Worm (Caenorhabditis elegans) whole organism, mixed stage, embryonic: ENCODE data around the gene hat-1.
"Not testable (repeated sequence)": the region's sequence is repeated elsewhere in the genome, so short reads cannot be mapped to it uniquely, and the experiment has no call there.

Experiments used
- M03D4.4 ChIP-seq: sonication (generic microtip); optimal IDR thresholded peaks from 2 replicates; lab custom pipeline; 2017; ENCODE audit warnings: mild to moderate bottlenecking, missing genetic modification characterization, missing compliant biosample characterization
- bed-3 ChIP-seq: fragments of 200-800 bp; sonication (Bioruptor generic); optimal IDR thresholded peaks from 3 replicates; lab custom pipeline; 2018; ENCODE audit warnings: mild to moderate bottlenecking, missing genetic modification characterization, moderate library complexity, missing compliant biosample characterization
- blmp-1 ChIP-seq: fragments of 150-350 bp; optimal IDR thresholded peaks from 2 replicates; lab custom pipeline; 2014; ENCODE audit warnings: missing biosample characterization, missing genetic modification characterization
- ceh-39 ChIP-seq: fragments of 150-350 bp; optimal IDR thresholded peaks from 2 replicates; lab custom pipeline; 2014; ENCODE audit warnings: missing biosample characterization, missing genetic modification characterization
- ceh-43 ChIP-seq: fragments of 200-800 bp; sonication (Bioruptor generic); optimal IDR thresholded peaks from 2 replicates; lab custom pipeline; 2018; ENCODE audit warnings: mild to moderate bottlenecking, missing genetic modification characterization, moderate library complexity, missing compliant biosample characterization
- ceh-83 ChIP-seq: fragments of 200-800 bp; sonication (Bioruptor generic); optimal IDR thresholded peaks from 2 replicates; lab custom pipeline; 2018; ENCODE audit warnings: mild to moderate bottlenecking, missing genetic modification characterization, missing compliant biosample characterization
- ces-1 ChIP-seq: fragments of 150-350 bp; optimal IDR thresholded peaks from 2 replicates; lab custom pipeline; 2014; ENCODE audit warnings: missing biosample characterization, missing genetic modification reagents, missing genetic modification characterization
- cnd-1 ChIP-seq: fragments of 200-800 bp; sonication (Bioruptor generic); optimal IDR thresholded peaks from 2 replicates; lab custom pipeline; 2018; ENCODE audit warnings: mild to moderate bottlenecking, missing genetic modification characterization, missing compliant biosample characterization
- drap-1 ChIP-seq: fragments of 200-800 bp; sonication (Bioruptor generic); optimal IDR thresholded peaks from 3 replicates; lab custom pipeline; 2018; ENCODE audit warnings: mild to moderate bottlenecking, missing genetic modification characterization, missing compliant biosample characterization
- elt-1 ChIP-seq: sonication (generic microtip); optimal IDR thresholded peaks from 2 replicates; lab custom pipeline; 2017; ENCODE audit warnings: missing genetic modification characterization, mild to moderate bottlenecking, missing compliant biosample characterization, antibody characterized with exemption, moderate library complexity, borderline replicate concordance; ENCODE audit not compliant: insufficient read depth
- elt-3 ChIP-seq: fragments of 150-350 bp; optimal IDR thresholded peaks from 2 replicates; lab custom pipeline; 2014; ENCODE audit warnings: missing biosample characterization, missing genetic modification characterization
- flh-1 ChIP-seq: fragments of 200-800 bp; sonication (Bioruptor generic); optimal IDR thresholded peaks from 2 replicates; lab custom pipeline; 2018; ENCODE audit warnings: mild to moderate bottlenecking, missing genetic modification characterization, moderate library complexity, missing compliant biosample characterization
- ham-2 ChIP-seq: fragments of 200-800 bp; sonication (Bioruptor generic); optimal IDR thresholded peaks from 2 replicates; lab custom pipeline; 2018; ENCODE audit warnings: mild to moderate bottlenecking, missing genetic modification characterization, missing compliant biosample characterization
- hlh-1 ChIP-seq: fragments of 150-350 bp; optimal IDR thresholded peaks from 2 replicates; lab custom pipeline; 2014; ENCODE audit warnings: missing biosample characterization, missing genetic modification reagents, missing genetic modification characterization
- lin-13 ChIP-seq: fragments of 150-350 bp; optimal IDR thresholded peaks from 2 replicates; lab custom pipeline; 2014; ENCODE audit warnings: missing biosample characterization, missing genetic modification characterization
- lin-32 ChIP-seq: fragments of 200-800 bp; sonication (Bioruptor generic); optimal IDR thresholded peaks from 2 replicates; lab custom pipeline; 2018; ENCODE audit warnings: mild to moderate bottlenecking, missing genetic modification characterization, missing compliant biosample characterization
- lsy-2 ChIP-seq: fragments of 150-350 bp; optimal IDR thresholded peaks from 2 replicates; lab custom pipeline; 2014; ENCODE audit warnings: missing biosample characterization, missing genetic modification characterization
- mab-5 ChIP-seq: fragments of 150-350 bp; optimal IDR thresholded peaks from 2 replicates; lab custom pipeline; 2014; ENCODE audit warnings: missing biosample characterization, missing genetic modification characterization
- mep-1 ChIP-seq: fragments of 150-350 bp; optimal IDR thresholded peaks from 2 replicates; lab custom pipeline; 2017; ENCODE audit warnings: missing biosample characterization, missing genetic modification reagents, missing genetic modification characterization, inconsistent platforms
- mls-2 ChIP-seq: sonication (generic microtip); optimal IDR thresholded peaks from 2 replicates; lab custom pipeline; 2016; ENCODE audit warnings: mild to moderate bottlenecking, missing genetic modification characterization, moderate library complexity, missing compliant biosample characterization
- nhr-12 ChIP-seq: fragments of 150-350 bp; optimal IDR thresholded peaks from 2 replicates; lab custom pipeline; 2014; ENCODE audit warnings: missing biosample characterization, missing genetic modification characterization
- nhr-2 ChIP-seq: fragments of 150-350 bp; optimal IDR thresholded peaks from 2 replicates; lab custom pipeline; 2014; ENCODE audit warnings: missing biosample characterization, missing genetic modification characterization
- nhr-237 ChIP-seq: fragments of 150-350 bp; optimal IDR thresholded peaks from 2 replicates; lab custom pipeline; 2014; ENCODE audit warnings: missing biosample characterization, missing genetic modification characterization
- nhr-28 ChIP-seq: fragments of 150-350 bp; optimal IDR thresholded peaks from 2 replicates; lab custom pipeline; 2014; ENCODE audit warnings: missing biosample characterization, missing genetic modification characterization
- nhr-76 ChIP-seq: sonication (generic microtip); optimal IDR thresholded peaks from 2 replicates; lab custom pipeline; 2017; ENCODE audit warnings: missing biosample characterization, missing genetic modification characterization
- pha-4 ChIP-seq: fragments of 150-350 bp; optimal IDR thresholded peaks from 2 replicates; lab custom pipeline; 2018; ENCODE audit warnings: missing biosample characterization, missing genetic modification reagents, missing genetic modification characterization
- sem-2 ChIP-seq: fragments of 200-800 bp; sonication (Bioruptor generic); optimal IDR thresholded peaks from 2 replicates; lab custom pipeline; 2018; ENCODE audit warnings: mild to moderate bottlenecking, missing genetic modification characterization, missing compliant biosample characterization
- snpc-4 ChIP-seq: fragments of 150-350 bp; optimal IDR thresholded peaks from 2 replicates; lab custom pipeline; 2014; ENCODE audit warnings: missing biosample characterization, missing genetic modification characterization
- sptf-1 ChIP-seq: sonication (generic microtip); optimal IDR thresholded peaks from 2 replicates; lab custom pipeline; 2017; ENCODE audit warnings: mild to moderate bottlenecking, missing genetic modification characterization, moderate library complexity, missing compliant biosample characterization
- tbx-8 ChIP-seq: fragments of 200-800 bp; sonication (Bioruptor generic); optimal IDR thresholded peaks from 2 replicates; lab custom pipeline; 2018; ENCODE audit warnings: mild to moderate bottlenecking, missing genetic modification characterization, moderate library complexity, missing compliant biosample characterization
- unc-120 ChIP-seq: sonication (generic microtip); optimal IDR thresholded peaks from 2 replicates; lab custom pipeline; 2017; ENCODE audit warnings: missing genetic modification characterization, missing compliant biosample characterization; ENCODE audit not compliant: poor library complexity, severe bottlenecking
- unc-39 ChIP-seq: fragments of 150-350 bp; optimal IDR thresholded peaks from 2 replicates; lab custom pipeline; 2014; ENCODE audit warnings: missing biosample characterization, missing genetic modification characterization
- unc-62 ChIP-seq: fragments of 150-350 bp; optimal IDR thresholded peaks from 2 replicates; lab custom pipeline; 2014; ENCODE audit warnings: missing biosample characterization, missing genetic modification reagents, missing genetic modification characterization
- zip-8 ChIP-seq: fragments of 150-350 bp; optimal IDR thresholded peaks from 2 replicates; lab custom pipeline; 2014; ENCODE audit warnings: missing biosample characterization, missing genetic modification characterization
- ztf-11 ChIP-seq: fragments of 150-350 bp; optimal IDR thresholded peaks from 2 replicates; lab custom pipeline; 2014; ENCODE audit warnings: missing biosample characterization, missing genetic modification characterization

hat-1 gene

ce11 chrIII:10442355-10443140, 35.5 kb upstream of the hat-1 start, which contains the start of the genes H04D03.2 and ecps-2:
Gene H04D03.2, minus strand, starts transcription at chrIII:10442405.
Gene ecps-2, plus strand, starts transcription at chrIII:10443090.
- TF ChIP-seq mab-5 (no peak), ceh-83 (GFP tag; lab: Kevin White, UChicago) (no peak), ceh-43 (no peak), bed-3 (GFP tag; lab: Kevin White, UChicago) (no peak), nhr-237 (tag; lab: Kevin White, UChicago) (no peak), ces-1 (GFP tag; lab: Kevin White, UChicago) (no peak), elt-1 (no peak), nhr-76 (tag; lab: Kevin White, UChicago) (no peak), lsy-2 (tag; lab: Kevin White, UChicago) (no peak), ham-2 (GFP tag; lab: Kevin White, UChicago) (no peak), lin-32 (GFP tag; lab: Kevin White, UChicago) (no peak), elt-3 (tag; lab: Kevin White, UChicago) (no peak), sptf-1 (tag; lab: Kevin White, UChicago) (no peak), unc-62 (GFP tag; lab: Kevin White, UChicago) (no peak), cnd-1 (tag; lab: Kevin White, UChicago) (no peak), unc-120 (tag; lab: Kevin White, UChicago) (no peak), pha-4 (tag; lab: Kevin White, UChicago) (no peak), flh-1 (GFP tag; lab: Kevin White, UChicago) (no peak), nhr-12 (tag; lab: Kevin White, UChicago) (no peak), unc-39 (tag; lab: Kevin White, UChicago) (no peak)

DNA sequence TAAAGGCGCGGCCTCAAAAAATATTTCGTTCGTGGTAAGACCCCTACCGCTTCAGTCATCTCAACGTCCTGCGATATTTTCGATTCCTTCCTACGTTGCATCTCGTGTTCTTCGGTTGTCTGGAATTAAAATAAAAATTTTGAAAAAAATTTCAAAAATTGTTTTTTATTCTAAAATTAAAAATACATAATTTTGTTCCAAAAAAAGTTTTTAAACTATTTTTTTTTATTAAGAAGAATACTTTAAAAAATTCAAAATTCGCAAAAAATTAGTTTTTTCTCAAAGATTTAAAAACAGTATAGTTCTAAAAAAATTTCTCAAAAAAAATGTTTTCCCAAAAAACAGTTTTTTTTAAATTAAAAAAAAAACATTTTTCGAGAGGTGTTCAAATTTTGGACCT, 31.7 kb upstream of the hat-1 start, which contains the start of gene H04D03.6:
Gene H04D03.6, minus strand, starts transcription at position 101 of the 400 bp plus-strand sequence.
- not testable (repeated sequence) for TF ChIP-seq zip-8; tbx-8; ceh-39 (tag; lab: Kevin White, UChicago)

DNA sequence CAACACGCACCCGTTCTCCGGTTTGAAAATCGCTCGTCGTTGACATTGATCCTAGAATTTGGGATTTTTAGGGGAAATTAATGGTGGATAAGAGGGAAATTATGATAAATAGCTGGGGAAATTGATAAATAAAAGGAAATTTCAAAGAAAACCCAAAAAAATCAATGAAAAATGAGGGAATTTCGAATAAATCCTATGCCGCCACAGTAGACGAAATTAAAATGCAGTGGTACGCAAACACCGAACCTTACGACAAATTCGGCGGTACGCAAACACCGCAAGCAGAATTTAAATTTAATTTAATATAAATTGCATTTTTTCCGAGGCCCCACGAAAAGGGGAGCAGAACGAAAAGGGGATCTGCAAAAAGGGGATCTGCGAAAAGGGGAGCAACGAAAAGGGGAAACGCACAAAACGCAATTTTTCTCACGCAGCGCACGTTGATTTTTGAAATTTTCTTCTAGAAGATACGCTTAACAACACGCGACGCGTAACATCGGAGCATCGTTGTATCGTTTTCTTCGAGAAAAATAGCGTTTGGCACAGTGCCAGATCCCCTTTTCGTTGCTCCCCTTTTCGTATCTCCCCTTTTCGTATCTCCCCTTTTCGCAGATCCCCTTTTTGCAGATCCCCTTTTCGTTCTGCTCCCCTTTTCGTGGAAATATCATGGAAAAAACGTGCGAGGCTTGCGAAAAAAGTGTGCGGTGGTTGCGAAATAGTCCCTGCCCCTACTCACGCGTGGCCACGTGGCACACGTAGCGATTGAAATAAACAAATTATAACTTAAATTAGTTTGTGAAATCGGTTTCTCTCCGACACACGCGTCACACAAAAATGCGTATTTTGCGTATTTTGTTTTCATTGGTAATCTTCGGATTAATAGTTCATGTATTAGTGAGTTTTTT, 29.1 kb upstream of the hat-1 start, which contains the start of the genes smrd-1 and enu-3.1:
Gene smrd-1, minus strand, starts transcription at position 51 of the 905 bp plus-strand sequence.
Gene enu-3.1, plus strand, starts transcription at position 339 of the 905 bp plus-strand sequence.
- peak; percentile 17 for TF ChIP-seq mep-1 (tag; lab: Kevin White, UChicago)
- TF ChIP-seq ces-1 (GFP tag; lab: Kevin White, UChicago) = peak; percentile 99
- peak; percentile 30 for TF ChIP-seq lsy-2 (tag; lab: Kevin White, UChicago)
- TF ChIP-seq sptf-1 (tag; lab: Kevin White, UChicago) = peak; percentile 42

DNA sequence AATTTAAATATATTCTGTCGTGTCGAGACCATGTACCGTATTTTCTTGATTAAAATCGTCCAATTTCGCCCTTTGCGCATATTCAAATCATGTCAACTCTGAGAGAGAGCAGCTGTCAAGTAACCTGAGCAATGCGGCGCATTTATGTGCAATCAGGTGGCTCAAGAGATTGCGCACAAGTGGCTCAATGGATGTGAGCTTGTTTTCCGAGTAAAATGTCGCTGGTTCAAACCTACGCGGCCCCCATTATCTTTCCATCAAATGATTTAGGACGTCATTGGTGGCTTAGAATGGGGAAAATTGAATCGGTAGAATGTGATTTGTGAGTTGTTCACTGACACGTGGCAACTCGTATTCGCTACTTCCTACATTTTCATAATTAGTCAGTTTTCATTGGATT, 25.1 kb upstream of the hat-1 start:
- TF ChIP-seq bed-3 (GFP tag; lab: Kevin White, UChicago) (peak; percentile 21), cnd-1 (tag; lab: Kevin White, UChicago) (peak; percentile 79), nhr-237 (tag; lab: Kevin White, UChicago) (no peak), zip-8 (no peak), tbx-8 (no peak), ces-1 (GFP tag; lab: Kevin White, UChicago) (peak; percentile 21), ceh-39 (tag; lab: Kevin White, UChicago) (no peak), sptf-1 (tag; lab: Kevin White, UChicago) (peak; percentile 72), ham-2 (GFP tag; lab: Kevin White, UChicago) (peak; percentile 2), nhr-28 (tag; lab: Kevin White, UChicago) (peak; percentile 14), ztf-11 (tag; lab: Kevin White, UChicago) (no peak), pha-4 (tag; lab: Kevin White, UChicago) (peak; percentile 4), elt-3 (tag; lab: Kevin White, UChicago) (no peak), unc-39 (tag; lab: Kevin White, UChicago) (no peak), elt-1 (no peak), lin-32 (GFP tag; lab: Kevin White, UChicago) (peak; percentile 53), nhr-76 (tag; lab: Kevin White, UChicago) (no peak), mab-5 (peak; percentile 54), mep-1 (tag; lab: Kevin White, UChicago) (no peak), flh-1 (GFP tag; lab: Kevin White, UChicago) (peak; percentile 17), nhr-12 (tag; lab: Kevin White, UChicago) (no peak), mls-2 (peak; percentile 69), ceh-43 (peak; percentile 46), ceh-83 (GFP tag; lab: Kevin White, UChicago) (peak; percentile 84), lin-13 (tag; lab: Kevin White, UChicago) (peak; percentile 50), M03D4.4 (tag; lab: Kevin White, UChicago) (peak; percentile 75), hlh-1 (peak; percentile 92), blmp-1 (tag; lab: Kevin White, UChicago) (no peak), sem-2 (peak; percentile 34), snpc-4 (no peak), drap-1 (peak; percentile 72), lsy-2 (tag; lab: Kevin White, UChicago) (peak; percentile 8), unc-120 (tag; lab: Kevin White, UChicago) (peak; percentile 86), unc-62 (GFP tag; lab: Kevin White, UChicago) (peak; percentile 73), nhr-2 (tag; lab: Kevin White, UChicago) (no peak)
